Worm (Caenorhabditis elegans) whole organism, L4/young adult: ENCODE results near the gene C06C3.10.

Source experiments
- W03F9.2 ChIP-seq: fragments of 150-350 bp; optimal IDR thresholded peaks from 2 replicates; lab custom pipeline; 2014; ENCODE audit warnings: missing biosample characterization, missing genetic modification characterization
- dao-5 ChIP-seq: sonication (generic microtip); optimal IDR thresholded peaks from 2 replicates; lab custom pipeline; 2016; ENCODE audit warnings: missing genotype, missing genetic modification characterization, moderate library complexity, missing compliant biosample characterization
- him-1 ChIP-seq: sonication (generic microtip); optimal IDR thresholded peaks from 2 replicates; lab custom pipeline; 2016; ENCODE audit warnings: missing genotype, missing genetic modification reagents, missing genetic modification characterization, missing compliant biosample characterization

Gene C06C3.10

ce11 chrII:9399746-9400145 is 22.7 kb upstream of the C06C3.10 start, which contains the start of gene Y51B9A.7:
Y51B9A.7 (plus strand) TSS chrII:9400046.
- TF ChIP-seq him-1 (tag; lab: Kevin White, UChicago) (no peak), dao-5 (tag; lab: Kevin White, UChicago) (no peak), W03F9.2 (tag; lab: Kevin White, UChicago) (no peak)

DNA sequence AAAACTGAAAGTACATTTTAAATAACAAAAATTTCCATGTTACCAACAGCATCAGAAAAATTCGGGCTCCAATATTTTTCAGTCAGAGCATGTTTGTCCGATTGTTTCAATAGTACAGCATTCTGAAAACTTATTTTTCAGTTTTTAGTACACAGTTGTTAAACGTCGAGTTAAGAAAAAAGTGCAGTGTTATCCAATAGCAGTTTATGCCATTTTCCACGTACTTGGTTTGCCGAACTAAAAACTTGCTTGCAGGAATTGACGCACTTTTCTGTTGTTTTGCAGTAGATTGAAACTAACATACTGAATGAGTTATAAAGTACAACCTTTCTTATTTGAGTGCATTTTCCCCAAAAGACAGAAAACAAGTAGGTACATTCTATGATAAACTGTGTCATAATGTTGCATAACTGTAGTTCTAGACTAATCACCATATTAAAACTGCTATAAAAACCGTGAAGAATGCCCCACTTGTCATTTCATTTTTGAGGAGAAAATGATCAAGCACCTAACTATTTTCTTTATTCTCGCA is 21.4 kb upstream of the C06C3.10 start, which contains the start of the genes Y51B9A.14 and Y51B9A.8:
Gene Y51B9A.14 (minus strand): TSS at position 101 of the 532 bp plus-strand sequence.
Gene Y51B9A.8 (plus strand): TSS at position 482 of the 532 bp plus-strand sequence.
- TF ChIP-seq W03F9.2 (tag; lab: Kevin White, UChicago) (no peak), dao-5 (tag; lab: Kevin White, UChicago) (no peak)

DNA sequence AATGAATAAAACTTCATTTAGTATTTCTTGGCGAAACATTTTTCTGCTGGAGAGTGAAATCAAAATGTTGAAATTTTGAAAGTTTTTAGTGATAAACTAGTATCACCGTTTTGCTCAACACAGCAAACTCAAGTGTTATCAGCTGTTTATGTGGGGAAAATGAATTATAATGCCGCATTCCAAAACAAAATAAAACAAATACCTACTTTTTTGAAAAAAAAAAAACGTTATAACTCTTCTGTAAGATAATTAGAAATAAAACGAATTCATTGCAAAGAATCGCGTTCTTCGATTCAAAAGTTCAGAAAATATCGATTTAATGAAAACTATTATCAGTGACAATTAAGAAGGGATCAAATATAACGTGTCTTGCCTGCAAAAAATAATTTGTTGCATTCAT is 20.4 kb upstream of the C06C3.10 start, which contains the start of gene Y51B9A.9:
Gene Y51B9A.9 (minus strand): TSS at position 101 of the 400 bp plus-strand sequence.
- no peak for TF ChIP-seq W03F9.2 (tag; lab: Kevin White, UChicago)
- TF ChIP-seq dao-5 (tag; lab: Kevin White, UChicago) = no peak
- no peak for TF ChIP-seq him-1 (tag; lab: Kevin White, UChicago)

- TF ChIP-seq W03F9.2 (tag; lab: Kevin White, UChicago) = no peak
- TF ChIP-seq dao-5 (tag; lab: Kevin White, UChicago) = no peak
- no peak for TF ChIP-seq him-1 (tag; lab: Kevin White, UChicago)
These were observed 15.7 kb upstream of the C06C3.10 start, which contains the start of gene lido-17 for ce11 chrII:9392724-9393123. lido-17 (minus strand) TSS chrII:9392824.

DNA sequence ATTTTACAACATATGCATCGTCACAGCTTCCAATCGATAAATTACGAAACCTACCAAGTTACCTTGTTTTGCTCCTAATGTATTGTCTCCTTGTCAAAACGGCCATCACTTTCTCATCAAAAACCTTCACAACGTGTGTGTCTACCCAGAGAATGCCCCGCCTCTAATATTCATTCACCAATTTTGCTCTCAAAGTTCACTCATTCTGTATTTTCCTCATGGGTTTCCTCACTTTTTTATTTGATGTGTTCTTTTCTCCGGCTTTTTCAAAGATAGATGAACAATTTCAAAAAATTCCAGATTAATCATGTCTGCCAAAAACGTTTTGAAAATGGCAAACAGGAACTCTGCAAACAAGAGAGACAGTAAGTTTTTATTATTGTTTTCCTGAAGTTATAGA is 8.2 kb upstream of the C06C3.10 start, which contains the start of gene C06C3.7:
Gene C06C3.7 (plus strand): TSS at position 301 of the 400 bp plus-strand sequence.
- TF ChIP-seq him-1 (tag; lab: Kevin White, UChicago) = no peak
- no peak for TF ChIP-seq dao-5 (tag; lab: Kevin White, UChicago)
- no peak for TF ChIP-seq W03F9.2 (tag; lab: Kevin White, UChicago)

DNA sequence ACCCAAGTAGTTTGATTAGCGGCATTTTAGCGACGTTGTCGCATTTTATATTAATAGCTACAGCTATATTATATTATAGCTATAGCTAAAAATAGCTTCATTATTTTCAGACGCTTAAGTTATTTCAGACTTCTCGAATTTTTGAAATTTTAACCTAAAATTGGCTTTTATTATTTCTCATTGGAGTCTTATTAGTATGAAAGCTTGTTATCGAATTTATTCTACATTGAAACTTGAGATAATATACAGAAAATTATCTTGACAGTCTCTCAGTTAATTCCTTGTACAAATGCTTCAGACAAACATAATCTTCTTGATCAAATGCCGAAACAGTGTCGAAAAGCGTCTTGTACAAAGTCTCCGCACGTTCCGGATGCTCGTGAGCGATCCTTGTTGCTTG is 2.7 kb upstream of the C06C3.10 start, which contains the start of gene srh-48:
Gene srh-48 (plus strand): TSS at position 301 of the 400 bp plus-strand sequence.
- no peak for TF ChIP-seq W03F9.2 (tag; lab: Kevin White, UChicago)
- TF ChIP-seq dao-5 (tag; lab: Kevin White, UChicago) = no peak
- no peak for TF ChIP-seq him-1 (tag; lab: Kevin White, UChicago)

DNA sequence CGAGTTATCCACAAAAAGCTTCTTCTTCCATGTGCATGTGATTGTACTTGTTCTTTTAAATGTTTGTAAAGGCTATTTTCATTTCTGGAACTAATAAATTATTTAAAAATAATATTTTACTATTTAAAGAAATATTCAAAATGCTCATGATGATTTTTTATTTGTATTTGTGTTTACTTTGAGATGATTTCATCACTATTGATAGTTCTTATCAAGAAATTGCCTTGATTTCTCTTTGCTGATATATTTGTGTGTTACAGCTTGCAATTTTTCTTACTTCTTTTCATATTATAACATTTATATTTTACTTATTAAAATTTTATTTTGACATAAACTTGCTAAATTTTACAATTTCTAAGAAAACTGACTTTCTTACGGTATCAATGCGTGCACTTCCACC is 1.1 kb upstream of the C06C3.10 start:
- no peak for TF ChIP-seq him-1 (tag; lab: Kevin White, UChicago)
- TF ChIP-seq dao-5 (tag; lab: Kevin White, UChicago) = no peak
- TF ChIP-seq W03F9.2 (tag; lab: Kevin White, UChicago) = no peak

- TF ChIP-seq him-1 (tag; lab: Kevin White, UChicago) (no peak), W03F9.2 (tag; lab: Kevin White, UChicago) (no peak), dao-5 (tag; lab: Kevin White, UChicago) (no peak)
These were observed 2.3 kb downstream of the C06C3.10 start, which contains the start of gene C06C3.12 for ce11 chrII:9374807-9375206. C06C3.12 (plus strand) TSS chrII:9375107.

DNA sequence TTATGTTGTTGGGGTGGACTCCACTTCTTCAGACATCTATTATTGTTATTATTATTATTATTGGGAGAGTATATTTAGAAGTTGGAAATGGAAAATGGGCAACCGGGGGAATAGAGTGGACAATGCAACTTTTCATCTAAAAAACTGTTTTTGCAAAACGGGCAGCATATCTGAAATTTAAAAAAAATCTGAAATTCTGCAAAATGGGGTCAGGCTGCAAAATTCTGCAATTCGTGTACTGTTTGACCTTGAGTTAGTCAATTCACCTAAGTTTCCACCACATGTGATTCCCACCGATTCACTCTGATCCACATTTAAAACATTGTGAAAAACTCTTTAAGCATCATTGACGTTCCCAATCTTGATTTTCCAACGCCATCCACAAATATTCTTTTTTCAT is 4.1 kb downstream of the C06C3.10 start, which contains the start of gene C06C3.4:
Gene C06C3.4 (plus strand): TSS at position 301 of the 400 bp plus-strand sequence.
- TF ChIP-seq dao-5 (tag; lab: Kevin White, UChicago) = no peak

DNA sequence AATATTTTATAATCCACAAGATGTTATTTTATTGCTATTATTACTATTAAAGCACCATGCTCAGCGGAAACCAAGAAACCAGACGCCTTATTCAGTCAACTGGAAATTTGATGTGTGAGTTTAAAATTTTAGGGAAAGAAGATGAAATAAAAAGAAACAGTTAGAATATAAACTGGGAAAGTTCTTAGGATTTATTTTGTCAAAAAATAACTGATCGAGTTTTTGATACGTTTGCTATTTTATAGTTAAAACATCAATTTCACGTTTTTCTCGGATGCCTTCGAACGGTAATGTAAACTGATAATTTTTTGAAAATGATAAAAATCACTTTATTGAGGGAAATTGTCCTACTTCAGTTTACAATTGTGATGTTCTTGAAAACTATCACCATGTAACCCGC is 4.7 kb downstream of the C06C3.10 start, which contains the start of gene C06C3.3:
Gene C06C3.3 (minus strand): TSS at position 101 of the 400 bp plus-strand sequence.
- TF ChIP-seq dao-5 (tag; lab: Kevin White, UChicago) = no peak

ce11 chrII:9369394-9369793 is 7.7 kb downstream of the C06C3.10 start:
- TF ChIP-seq him-1 (tag; lab: Kevin White, UChicago) = no peak
- no peak for TF ChIP-seq W03F9.2 (tag; lab: Kevin White, UChicago)
- TF ChIP-seq dao-5 (tag; lab: Kevin White, UChicago) = no peak

ce11 chrII:9362249-9362648 is 14.8 kb downstream of the C06C3.10 start:
- no peak for TF ChIP-seq him-1 (tag; lab: Kevin White, UChicago)
- no peak for TF ChIP-seq dao-5 (tag; lab: Kevin White, UChicago)
- no peak for TF ChIP-seq W03F9.2 (tag; lab: Kevin White, UChicago)

DNA sequence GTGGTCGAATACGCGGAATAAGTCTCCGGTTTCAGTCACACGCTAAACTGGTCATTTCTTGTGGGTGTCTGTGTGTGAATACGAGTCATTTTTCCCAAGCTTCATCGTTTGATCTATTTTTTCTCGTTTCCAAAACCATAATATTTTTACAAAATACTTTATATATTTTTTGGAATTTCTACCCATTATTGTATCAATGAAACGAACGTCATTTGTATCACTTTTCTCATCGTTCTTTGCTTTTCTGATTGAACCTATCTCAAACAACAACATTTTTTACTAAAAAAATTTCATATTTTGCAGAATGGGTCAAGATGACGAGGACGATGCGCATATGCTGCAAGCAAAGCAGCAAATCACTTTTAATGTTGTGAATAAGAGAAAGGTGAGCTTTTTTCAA is 18.8 kb downstream of the C06C3.10 start, which contains the start of gene mel-11:
Gene mel-11 (plus strand): TSS at position 301 of the 400 bp plus-strand sequence.
- TF ChIP-seq him-1 (tag; lab: Kevin White, UChicago) = no peak
- TF ChIP-seq W03F9.2 (tag; lab: Kevin White, UChicago) = no peak
- no peak for TF ChIP-seq dao-5 (tag; lab: Kevin White, UChicago)

ce11 chrII:9356723-9357122 is 20.3 kb downstream of the C06C3.10 start:
- TF ChIP-seq him-1 (tag; lab: Kevin White, UChicago) (no peak), W03F9.2 (tag; lab: Kevin White, UChicago) (no peak), dao-5 (tag; lab: Kevin White, UChicago) (no peak)
